Worm (Caenorhabditis elegans) whole organism, young adult: ENCODE results near the gene sid-1.

Experiments used
- F57A8.1 ChIP-seq: fragments of 200-800 bp; sonication (Bioruptor generic); optimal IDR thresholded peaks from 2 replicates; lab custom pipeline; 2018; ENCODE audit warnings: mild to moderate bottlenecking, missing genetic modification characterization, moderate library complexity, missing compliant biosample characterization
- aptf-2 ChIP-seq: fragments of 200-800 bp; sonication (Bioruptor generic); conservative IDR thresholded peaks from 2 replicates; pipeline ENCODE4 v1.3.6; 2022; ENCODE audit warnings: missing genetic modification reagents, missing genetic modification characterization, missing compliant biosample characterization
- bed-2 ChIP-seq: fragments of 200-800 bp; sonication (Bioruptor generic); IDR thresholded peaks from 2 replicates; pipeline ENCODE4 v1.3.6; 2022; ENCODE audit warnings: missing genetic modification reagents, missing genetic modification characterization, missing compliant biosample characterization
- gei-17 ChIP-seq: fragments of 200-800 bp; sonication (Bioruptor generic); optimal IDR thresholded peaks from 2 replicates; lab custom pipeline; 2018; ENCODE audit warnings: mild to moderate bottlenecking, missing genetic modification characterization, missing compliant biosample characterization
- lag-1 ChIP-seq: fragments of 200-800 bp; sonication (Bioruptor generic); IDR thresholded peaks from 2 replicates; pipeline ENCODE4 v1.3.6; 2022; ENCODE audit warnings: missing genetic modification reagents, missing genetic modification characterization, missing compliant biosample characterization
- madf-3 ChIP-seq: fragments of 200-800 bp; sonication (Bioruptor generic); IDR thresholded peaks from 2 replicates; pipeline ENCODE4 v1.3.6; 2022; ENCODE audit warnings: missing genetic modification reagents, missing genetic modification characterization, missing compliant biosample characterization
- mel-28 ChIP-seq: sonication (generic microtip); optimal IDR thresholded peaks from 2 replicates; lab custom pipeline; 2016; ENCODE audit warnings: borderline replicate concordance, mild to moderate bottlenecking, missing genetic modification characterization, missing compliant biosample characterization
- nhr-90 ChIP-seq: sonication (generic microtip); optimal IDR thresholded peaks from 2 replicates; lab custom pipeline; 2016; ENCODE audit warnings: missing genotype, mild to moderate bottlenecking, missing genetic modification characterization, missing compliant biosample characterization
- pha-4 ChIP-seq: fragments of 150-350 bp; sonication (generic microtip); optimal IDR thresholded peaks from 2 replicates; lab custom pipeline; 2014; ENCODE audit warnings: missing biosample characterization, missing genetic modification reagents, missing genetic modification characterization
- sptf-2 ChIP-seq: fragments of 200-800 bp; sonication (Bioruptor generic); optimal IDR thresholded peaks from 2 replicates; lab custom pipeline; 2018; ENCODE audit warnings: mild to moderate bottlenecking, missing genetic modification characterization, missing compliant biosample characterization
- xnd-1 ChIP-seq: sonication (generic microtip); optimal IDR thresholded peaks from 2 replicates; lab custom pipeline; 2016; ENCODE audit warnings: missing genotype, missing genetic modification reagents, missing genetic modification characterization, missing compliant biosample characterization

- TF ChIP-seq lag-1: no peak
- TF ChIP-seq sptf-2 (GFP tag; lab: Kevin White, UChicago): no peak
- TF ChIP-seq gei-17 (GFP tag; lab: Kevin White, UChicago): no peak
- no peak for TF ChIP-seq aptf-2 (GFP tag; lab: Robert Waterston, UW)
- no peak for TF ChIP-seq madf-3 (GFP tag; lab: Robert Waterston, UW)
- no peak for TF ChIP-seq bed-2
- TF ChIP-seq xnd-1: no peak
- TF ChIP-seq F57A8.1 (GFP tag; lab: Kevin White, UChicago): no peak
- no peak for TF ChIP-seq pha-4 (tag; lab: Kevin White, UChicago)
- TF ChIP-seq nhr-90 (tag; lab: Kevin White, UChicago): no peak
- TF ChIP-seq mel-28 (tag; lab: Kevin White, UChicago): no peak
Measured at ce11 chrV:5086919-5087404, 32.8 kb upstream of the sid-1 start, which contains the start of gene Y58A7A.5.
